Fruit fly (Drosophila melanogaster): ENCODE measurements around the gene CG5885.

Gene CG5885

dm6 chr2L:9949178-9950062, 31.3 kb upstream of the CG5885 start (continued):
- TF ChIP-seq Rfx (GFP tag; IDR thresholded peaks at IDR 0.05), result no peak
- no peak for TF ChIP-seq ara (GFP tag; IDR thresholded peaks at IDR 0.05)
- TF ChIP-seq grn (GFP tag; optimal IDR thresholded peaks at IDR 0.05), result peak; percentile 24
- no peak for TF ChIP-seq CG18262 (tag; optimal IDR thresholded peaks at IDR 0.05)
- TF ChIP-seq maf-S (GFP tag; optimal IDR thresholded peaks at IDR 0.05), result no peak
- TF ChIP-seq exex (tag; optimal IDR thresholded peaks at IDR 0.05), result peak; percentile 88
- no peak for TF ChIP-seq sob (GFP tag; IDR thresholded peaks at IDR 0.05)
- no peak for TF ChIP-seq Lpt (GFP tag; optimal IDR thresholded peaks at IDR 0.05)
- TF ChIP-seq ttk (GFP tag; IDR thresholded peaks at IDR 0.05), result no peak
- no peak for TF ChIP-seq CG8478 (optimal IDR thresholded peaks at IDR 0.05)
- no peak for TF ChIP-seq dan (GFP tag; IDR thresholded peaks at IDR 0.05)
- no peak for TF ChIP-seq Mrtf (GFP tag; IDR thresholded peaks at IDR 0.05)
- no peak for TF ChIP-seq CG18764 (GFP tag; optimal IDR thresholded peaks at IDR 0.05)
- no peak for TF ChIP-seq Bgb (GFP tag; IDR thresholded peaks at IDR 0.05; ENCODE audit: partially characterized antibody)
- no peak for TF ChIP-seq CTCF (GFP tag; optimal IDR thresholded peaks at IDR 0.05)
- no peak for TF ChIP-seq CG17568 (GFP tag; optimal IDR thresholded peaks at IDR 0.05)
- TF ChIP-seq B-H2 (GFP tag; optimal IDR thresholded peaks at IDR 0.05), result no peak
- TF ChIP-seq Fer3 (tag; optimal IDR thresholded peaks at IDR 0.05), result no peak
- no peak for TF ChIP-seq sens-2 (GFP tag; IDR thresholded peaks at IDR 0.05)
- no peak for TF ChIP-seq CG18619 (GFP tag; optimal IDR thresholded peaks at IDR 0.05)
- no peak for TF ChIP-seq CG31365 (tag; optimal IDR thresholded peaks at IDR 0.05)
- TF ChIP-seq CG11456 (GFP tag; IDR thresholded peaks at IDR 0.05), result no peak
- no peak for TF ChIP-seq CG7271 (tag; optimal IDR thresholded peaks at IDR 0.05)
- TF ChIP-seq CG6813 (GFP tag; optimal IDR thresholded peaks at IDR 0.05), result no peak
- TF ChIP-seq rib (GFP tag; IDR thresholded peaks at IDR 0.05), result no peak
- no peak for TF ChIP-seq gfzf (GFP tag; optimal IDR thresholded peaks at IDR 0.05)
- no peak for TF ChIP-seq CG7963 (GFP tag; IDR thresholded peaks at IDR 0.05; ENCODE audit: partially characterized antibody)
- TF ChIP-seq Lhr (GFP tag; optimal IDR thresholded peaks at IDR 0.05), result no peak
- no peak for TF ChIP-seq lola (GFP tag; optimal IDR thresholded peaks at IDR 0.05)
- no peak for TF ChIP-seq Atf6 (GFP tag; IDR thresholded peaks at IDR 0.05)
- TF ChIP-seq HLHmδ (GFP tag; optimal IDR thresholded peaks at IDR 0.05), result no peak
- no peak for TF ChIP-seq Hmr (GFP tag; optimal IDR thresholded peaks at IDR 0.05)
- TF ChIP-seq repo (GFP tag; optimal IDR thresholded peaks at IDR 0.05), result no peak
- TF ChIP-seq lov (optimal IDR thresholded peaks at IDR 0.05), result no peak
- no peak for TF ChIP-seq lov (GFP tag; IDR thresholded peaks at IDR 0.05)
- TF ChIP-seq Kr (GFP tag; optimal IDR thresholded peaks at IDR 0.05), result no peak
- TF ChIP-seq salm (tag; optimal IDR thresholded peaks at IDR 0.05), result no peak
- TF ChIP-seq CG15073 (GFP tag; optimal IDR thresholded peaks at IDR 0.05), result no peak
- no peak for TF ChIP-seq twi (tag; optimal IDR thresholded peaks at IDR 0.05)
- peak; percentile 56 for TF ChIP-seq CG18011 (GFP tag; optimal IDR thresholded peaks at IDR 0.05)
- no peak for TF ChIP-seq Jarid2 (GFP tag; optimal IDR thresholded peaks at IDR 0.05)
- TF ChIP-seq CG34376 (GFP tag; optimal IDR thresholded peaks at IDR 0.05), result peak; percentile 91
- TF ChIP-seq Bteb2 (GFP tag; optimal IDR thresholded peaks at IDR 0.05), result no peak
- TF ChIP-seq CG9817 (tag; optimal IDR thresholded peaks at IDR 0.05), result no peak
- no peak for TF ChIP-seq Asciz (GFP tag; optimal IDR thresholded peaks at IDR 0.05)
- peak; percentile 56 for TF ChIP-seq sd (tag; optimal IDR thresholded peaks at IDR 0.05)
- peak; percentile 58 for TF ChIP-seq corto (GFP tag; optimal IDR thresholded peaks at IDR 0.05)
- no peak for TF ChIP-seq Hmx (GFP tag; optimal IDR thresholded peaks at IDR 0.05)
- TF ChIP-seq MBD-R2 (GFP tag; IDR thresholded peaks at IDR 0.05), result no peak
- TF ChIP-seq CG18599 (GFP tag; optimal IDR thresholded peaks at IDR 0.05), result no peak
